Worm (Caenorhabditis elegans) whole organism, L1 larva: Measurements from ENCODE around the gene F57G12.2.
A peak's percentile ranks its signal among the peaks of the same experiment; 100 is the strongest.

ENCODE experiments used
- C16A3.4 ChIP-seq: fragments of 150-350 bp; optimal IDR thresholded peaks from 2 replicates; lab custom pipeline; 2014; ENCODE audit warnings: missing biosample characterization, missing genetic modification characterization
- ama-1 ChIP-seq: fragments of 150-350 bp; optimal IDR thresholded peaks from 2 replicates; lab custom pipeline; 2014
- ceh-82 ChIP-seq, 3 experiments: fragments of 150-350 bp in 1 of 3; sonication (generic microtip) in 2 of 3; optimal IDR thresholded peaks; 2 replicates each; lab custom pipeline; 2014 to 2017; ENCODE audit warnings: missing biosample characterization in 3 of 3, missing genetic modification characterization in 3 of 3
- ceh-88 ChIP-seq: fragments of 200-800 bp; sonication (Bioruptor generic); IDR thresholded peaks from 2 replicates; pipeline ENCODE4 v1.3.6; 2022; ENCODE audit warnings: missing genetic modification characterization, missing compliant biosample characterization
- ceh-90 ChIP-seq: sonication (generic microtip); optimal IDR thresholded peaks from 2 replicates; lab custom pipeline; 2016; ENCODE audit warnings: missing genetic modification characterization, missing compliant biosample characterization
- dpl-1 ChIP-seq, 3 experiments: fragments of 150-350 bp in 2 of 3; sonication (generic microtip) in 1 of 3; optimal IDR thresholded peaks; 2 replicates each; lab custom pipeline; 2014 to 2017; ENCODE audit warnings: missing biosample characterization in 3 of 3, missing genetic modification characterization in 3 of 3, missing genetic modification reagents in 3 of 3
- dsc-1 ChIP-seq: sonication (generic microtip); optimal IDR thresholded peaks from 2 replicates; lab custom pipeline; 2016; ENCODE audit warnings: mild to moderate bottlenecking, missing genetic modification characterization, missing compliant biosample characterization
- egl-13 ChIP-seq: sonication (generic microtip); optimal IDR thresholded peaks from 2 replicates; lab custom pipeline; 2016; ENCODE audit warnings: missing genotype, missing genetic modification reagents, missing genetic modification characterization, missing compliant biosample characterization
- elt-2 ChIP-seq: sonication (generic microtip); optimal IDR thresholded peaks from 2 replicates; lab custom pipeline; 2016; ENCODE audit warnings: missing genetic modification characterization, mild to moderate bottlenecking, inconsistent platforms, missing compliant biosample characterization, missing genetic modification reagents
- ets-5 ChIP-seq: fragments of 200-800 bp; sonication (Bioruptor generic); IDR thresholded peaks from 2 replicates; pipeline ENCODE4 v1.3.6; 2022; ENCODE audit warnings: missing genetic modification characterization, missing compliant biosample characterization
- fkh-10 ChIP-seq: sonication (generic microtip); optimal IDR thresholded peaks from 2 replicates; lab custom pipeline; 2017; ENCODE audit warnings: missing biosample characterization, missing genetic modification reagents, missing genetic modification characterization
- fkh-8 ChIP-seq: sonication (generic microtip); optimal IDR thresholded peaks from 2 replicates; lab custom pipeline; 2016; ENCODE audit warnings: mild to moderate bottlenecking, missing genetic modification characterization, missing compliant biosample characterization
- fos-1 ChIP-seq: fragments of 150-350 bp; optimal IDR thresholded peaks from 2 replicates; lab custom pipeline; 2014; ENCODE audit warnings: missing biosample characterization, missing genetic modification characterization
- hlh-4 ChIP-seq: sonication (generic microtip); optimal IDR thresholded peaks from 2 replicates; lab custom pipeline; 2016; ENCODE audit warnings: mild to moderate bottlenecking, missing genetic modification characterization, missing compliant biosample characterization
- irx-1 ChIP-seq: sonication (generic microtip); optimal IDR thresholded peaks from 2 replicates; lab custom pipeline; 2016; ENCODE audit warnings: missing genetic modification characterization, missing compliant biosample characterization
- isw-1 ChIP-seq: fragments of 200-800 bp; sonication (Bioruptor generic); IDR thresholded peaks from 2 replicates; pipeline ENCODE4 v1.3.6; 2022; ENCODE audit warnings: missing genetic modification characterization, missing compliant biosample characterization
- jun-1 ChIP-seq: fragments of 150-350 bp; optimal IDR thresholded peaks from 2 replicates; lab custom pipeline; 2014; ENCODE audit warnings: missing biosample characterization, missing genetic modification reagents, missing genetic modification characterization
- lin-14 ChIP-seq: fragments of 200-800 bp; sonication (Bioruptor generic); optimal IDR thresholded peaks from 2 replicates; lab custom pipeline; 2018; ENCODE audit warnings: mild to moderate bottlenecking, missing genetic modification characterization, moderate library complexity, missing compliant biosample characterization
- lin-15B ChIP-seq: fragments of 150-350 bp; sonication (generic microtip); optimal IDR thresholded peaks from 3 replicates; lab custom pipeline; 2014; ENCODE audit warnings: missing biosample characterization, missing genetic modification characterization
- lin-35 ChIP-seq, 2 experiments: fragments of 150-350 bp; optimal IDR thresholded peaks; 2 replicates each; lab custom pipeline; 2014; ENCODE audit warnings: missing biosample characterization in 2 of 2, missing genetic modification characterization in 2 of 2, missing genetic modification reagents in 2 of 2
- lin-39 ChIP-seq: fragments of 150-350 bp; optimal IDR thresholded peaks from 2 replicates; lab custom pipeline; 2014; ENCODE audit warnings: missing biosample characterization, missing genetic modification reagents, missing genetic modification characterization
- lir-3 ChIP-seq: sonication (generic microtip); optimal IDR thresholded peaks from 2 replicates; lab custom pipeline; 2016; ENCODE audit warnings: mild to moderate bottlenecking, missing genetic modification characterization, moderate library complexity, missing compliant biosample characterization; ENCODE audit not compliant: poor library complexity
- lsy-2 ChIP-seq, 2 experiments: fragments of 150-350 bp; optimal IDR thresholded peaks; 2 replicates each; lab custom pipeline; 2014; ENCODE audit warnings: missing biosample characterization in 2 of 2, missing genetic modification characterization in 2 of 2
- mab-9 ChIP-seq: fragments of 200-800 bp; sonication (Bioruptor generic); IDR thresholded peaks from 2 replicates; pipeline ENCODE4 v1.3.6; 2022; ENCODE audit warnings: missing genetic modification reagents, missing genetic modification characterization, missing compliant biosample characterization
- mef-2 ChIP-seq: fragments of 150-350 bp; optimal IDR thresholded peaks from 2 replicates; lab custom pipeline; 2014; ENCODE audit warnings: missing biosample characterization, missing genetic modification characterization
- nhr-19 ChIP-seq: fragments of 200-800 bp; sonication (Bioruptor generic); conservative IDR thresholded peaks from 2 replicates; pipeline ENCODE4 v1.3.6; 2022; ENCODE audit warnings: missing genetic modification characterization, missing compliant biosample characterization
- nhr-28 ChIP-seq: fragments of 150-350 bp; optimal IDR thresholded peaks from 2 replicates; lab custom pipeline; 2014; ENCODE audit warnings: missing biosample characterization, missing genetic modification characterization
- nhr-47 ChIP-seq: sonication (generic microtip); optimal IDR thresholded peaks from 2 replicates; lab custom pipeline; 2016; ENCODE audit warnings: mild to moderate bottlenecking, missing genetic modification characterization, moderate library complexity, missing compliant biosample characterization
- nhr-71 ChIP-seq: sonication (generic microtip); optimal IDR thresholded peaks from 2 replicates; lab custom pipeline; 2016; ENCODE audit warnings: mild to moderate bottlenecking, missing genetic modification characterization, moderate library complexity, missing compliant biosample characterization
- nhr-76 ChIP-seq: sonication (generic microtip); optimal IDR thresholded peaks from 2 replicates; lab custom pipeline; 2017; ENCODE audit warnings: missing biosample characterization, missing genetic modification characterization
- rnt-1 ChIP-seq: sonication (generic microtip); optimal IDR thresholded peaks from 2 replicates; lab custom pipeline; 2016; ENCODE audit warnings: mild to moderate bottlenecking, missing genetic modification characterization, moderate library complexity, missing compliant biosample characterization
- skn-1 ChIP-seq: fragments of 150-350 bp; optimal IDR thresholded peaks from 2 replicates; lab custom pipeline; 2014; ENCODE audit warnings: missing biosample characterization, missing genetic modification characterization
- sox-4 ChIP-seq: sonication (generic microtip); optimal IDR thresholded peaks from 2 replicates; lab custom pipeline; 2016; ENCODE audit warnings: missing genetic modification characterization, missing compliant biosample characterization
- tbx-2 ChIP-seq: sonication (generic microtip); optimal IDR thresholded peaks from 2 replicates; lab custom pipeline; 2016; ENCODE audit warnings: missing genetic modification characterization, missing compliant biosample characterization
- unc-86 ChIP-seq: sonication (generic microtip); optimal IDR thresholded peaks from 2 replicates; lab custom pipeline; 2016; ENCODE audit warnings: missing genetic modification characterization, missing compliant biosample characterization
- unc-98 ChIP-seq: fragments of 200-800 bp; sonication (Bioruptor generic); IDR thresholded peaks from 2 replicates; pipeline ENCODE4 v1.3.6; 2022; ENCODE audit warnings: missing genetic modification characterization, missing compliant biosample characterization
- xbp-1 ChIP-seq: sonication (generic microtip); optimal IDR thresholded peaks from 2 replicates; lab custom pipeline; 2016; ENCODE audit warnings: missing genetic modification characterization, missing compliant biosample characterization
- zag-1 ChIP-seq: fragments of 150-350 bp; optimal IDR thresholded peaks from 2 replicates; lab custom pipeline; 2014; ENCODE audit warnings: missing biosample characterization, missing genetic modification characterization
- zip-4 ChIP-seq: fragments of 200-800 bp; sonication (Bioruptor generic); optimal IDR thresholded peaks from 2 replicates; lab custom pipeline; 2018; ENCODE audit warnings: mild to moderate bottlenecking, missing genetic modification characterization, moderate library complexity, missing compliant biosample characterization
- ztf-11 ChIP-seq, 2 experiments: sonication (generic microtip); optimal IDR thresholded peaks; 2 replicates each; lab custom pipeline; 2016 to 2017; ENCODE audit warnings: missing genetic modification characterization in 2 of 2, missing biosample characterization in 1 of 2, missing compliant biosample characterization in 1 of 2
- ztf-4 ChIP-seq: fragments of 150-350 bp; optimal IDR thresholded peaks from 2 replicates; lab custom pipeline; 2014; ENCODE audit warnings: missing biosample characterization, missing genetic modification characterization

Gene F57G12.2

DNA sequence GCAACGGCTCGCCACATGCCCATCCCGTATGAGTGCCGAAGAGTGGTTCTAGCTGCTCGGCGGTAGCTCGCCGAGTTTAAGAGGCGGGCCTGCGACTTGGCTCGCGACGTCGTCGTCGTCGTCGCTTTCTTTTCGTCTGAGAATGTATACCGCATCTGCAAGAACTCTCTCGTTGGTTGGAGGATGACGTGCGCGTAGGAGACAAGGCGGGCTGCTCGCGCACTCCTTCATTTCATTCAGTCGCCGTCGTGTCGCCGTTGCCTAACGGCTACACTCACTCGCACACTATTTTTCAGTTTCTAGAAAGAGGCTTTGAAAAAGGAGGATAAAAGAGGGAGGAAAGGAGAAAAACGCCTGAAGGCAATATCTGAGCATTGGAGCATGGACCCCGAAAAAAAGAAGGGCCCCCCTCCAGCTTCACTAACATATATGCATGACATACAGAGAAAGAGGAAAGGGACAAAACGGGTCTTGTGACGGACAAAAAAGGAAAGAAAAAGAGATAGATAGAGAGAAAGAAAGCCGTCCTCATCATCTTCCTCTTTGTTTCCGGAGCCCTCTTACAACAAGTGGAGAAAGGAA, 45.7 kb upstream of the F57G12.2 start (continued):
- TF ChIP-seq nhr-19 (GFP tag; lab: Robert Waterston, UW) (peak; percentile 32; the same call in 1 of the 2 replicates), fkh-8 (tag; lab: Kevin White, UChicago) (peak; percentile 84), lin-14 (GFP tag; lab: Kevin White, UChicago) (peak; percentile 94), unc-86 (tag; lab: Kevin White, UChicago) (peak; percentile 86), ama-1 (no peak), isw-1 (GFP tag; lab: Robert Waterston, UW) (peak; percentile 16), skn-1 (tag; lab: Kevin White, UChicago) (peak; percentile 5), ztf-4 (tag; lab: Kevin White, UChicago) (no peak), nhr-47 (peak; percentile 70), lin-15B (tag; lab: Kevin White, UChicago) (no peak), fkh-10 (GFP tag; lab: Kevin White, UChicago) (peak; percentile 75), xbp-1 (tag; lab: Kevin White, UChicago) (peak; percentile 52), lin-39 (tag; lab: Kevin White, UChicago) (no peak), ceh-82 (tag; optimal IDR thresholded peaks at IDR 0.05; lab: Kevin White, UChicago) (peak in 2 of 3 experiments; percentile 13 to 40), irx-1 (tag; lab: Kevin White, UChicago) (peak; percentile 7), sox-4 (tag; lab: Kevin White, UChicago) (peak; percentile 11)

DNA sequence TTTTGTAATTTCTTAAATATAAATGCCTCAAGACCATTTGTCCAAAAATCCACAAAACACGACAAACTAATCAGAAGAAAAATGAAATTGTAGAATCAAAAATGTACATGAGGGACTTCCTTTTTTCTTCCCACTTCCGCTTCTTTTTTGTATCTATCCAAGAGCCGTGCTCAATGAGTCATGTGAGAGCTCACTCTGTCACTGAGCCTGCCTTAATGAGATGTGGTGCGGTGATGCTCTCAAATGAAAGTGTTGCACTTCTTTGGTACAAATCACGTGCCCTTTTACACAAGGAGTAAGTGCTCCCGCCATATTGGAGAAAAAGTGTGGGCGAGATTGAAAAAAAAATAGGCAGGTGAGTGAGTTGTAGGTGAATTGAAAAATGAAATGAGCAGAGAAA, 44.5 kb upstream of the F57G12.2 start:
- TF ChIP-seq ceh-82 (tag; optimal IDR thresholded peaks at IDR 0.05; lab: Kevin White, UChicago) (peak in 1 of 3 experiments; percentile 27), jun-1 (tag; lab: Kevin White, UChicago) (peak; percentile 38), lin-14 (GFP tag; lab: Kevin White, UChicago) (peak; percentile 86), ztf-11 (tag; optimal IDR thresholded peaks at IDR 0.05; lab: Kevin White, UChicago) (peak in 1 of 2 experiments; percentile 27), zip-4 (GFP tag; lab: Kevin White, UChicago) (no peak), elt-2 (tag; lab: Kevin White, UChicago) (no peak), fkh-8 (tag; lab: Kevin White, UChicago) (peak; percentile 17), unc-86 (tag; lab: Kevin White, UChicago) (peak; percentile 76), irx-1 (tag; lab: Kevin White, UChicago) (no peak), tbx-2 (tag; lab: Kevin White, UChicago) (peak; percentile 26), mab-9 (GFP tag; lab: Robert Waterston, UW) (peak; percentile 62; the same call in 1 of the 2 replicates), dsc-1 (tag; lab: Kevin White, UChicago) (peak; percentile 30), lin-35 (GFP tag; optimal IDR thresholded peaks at IDR 0.05; lab: Kevin White, UChicago) (peak in 1 of 2 experiments; percentile 20), nhr-47 (peak; percentile 59), rnt-1 (tag; lab: Kevin White, UChicago) (no peak), egl-13 (tag; lab: Kevin White, UChicago) (peak; percentile 72), nhr-71 (peak; percentile 52), zag-1 (no peak), lsy-2 (tag; optimal IDR thresholded peaks at IDR 0.05; lab: Kevin White, UChicago) (peak; percentile 12 to 22)

DNA sequence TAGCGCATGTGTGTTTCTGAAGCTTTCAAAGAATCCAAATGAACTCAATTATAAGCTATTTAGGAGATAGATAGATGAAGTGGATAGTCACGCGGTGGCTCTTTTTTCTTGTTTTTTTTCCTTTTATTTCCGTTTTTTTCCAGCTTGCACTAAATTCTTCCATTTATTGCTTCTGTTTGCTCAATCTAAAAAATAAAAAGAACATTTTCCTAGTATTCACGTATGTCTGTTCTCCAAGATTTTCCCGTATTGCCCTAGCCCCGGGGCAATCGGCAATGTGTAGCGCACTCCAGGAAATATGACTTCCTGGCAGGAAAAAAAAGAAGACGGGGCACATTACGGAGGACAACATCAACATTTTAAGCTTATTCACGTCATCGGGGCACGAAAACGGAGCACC, 42.0 kb upstream of the F57G12.2 start:
- TF ChIP-seq dsc-1 (tag; lab: Kevin White, UChicago) = peak; percentile 20
- no peak for TF ChIP-seq ztf-11 (tag; optimal IDR thresholded peaks at IDR 0.05; lab: Kevin White, UChicago)
- peak; percentile 73 for TF ChIP-seq lin-14 (GFP tag; lab: Kevin White, UChicago)
- TF ChIP-seq ceh-90 (tag; lab: Kevin White, UChicago) = no peak
- no peak for TF ChIP-seq C16A3.4 (tag; lab: Kevin White, UChicago)
- no peak for TF ChIP-seq jun-1 (tag; lab: Kevin White, UChicago)
- peak; percentile 36 for TF ChIP-seq nhr-47
- peak; percentile 39 for TF ChIP-seq egl-13 (tag; lab: Kevin White, UChicago)
- peak; percentile 32 for TF ChIP-seq nhr-71
- TF ChIP-seq nhr-19 (GFP tag; lab: Robert Waterston, UW) = no peak
- TF ChIP-seq lsy-2 (tag; optimal IDR thresholded peaks at IDR 0.05; lab: Kevin White, UChicago) = no peak
- peak; percentile 55 for TF ChIP-seq fkh-8 (tag; lab: Kevin White, UChicago)
- no peak for TF ChIP-seq lin-35 (GFP tag; optimal IDR thresholded peaks at IDR 0.05; lab: Kevin White, UChicago)
- TF ChIP-seq ceh-88 (GFP tag; lab: Robert Waterston, UW) = no peak
- TF ChIP-seq unc-86 (tag; lab: Kevin White, UChicago) = no peak
- no peak for TF ChIP-seq fkh-10 (GFP tag; lab: Kevin White, UChicago)
- no peak for TF ChIP-seq hlh-4 (tag; lab: Kevin White, UChicago)
- TF ChIP-seq xbp-1 (tag; lab: Kevin White, UChicago) = no peak
- no peak for TF ChIP-seq nhr-28 (tag; lab: Kevin White, UChicago)
- no peak for TF ChIP-seq lir-3 (tag; lab: Kevin White, UChicago)
- no peak for TF ChIP-seq dpl-1 (GFP tag; optimal IDR thresholded peaks at IDR 0.05; lab: Kevin White, UChicago)
- no peak for TF ChIP-seq isw-1 (GFP tag; lab: Robert Waterston, UW)
- peak; percentile 52 for TF ChIP-seq mef-2 (tag; lab: Kevin White, UChicago)
- no peak for TF ChIP-seq fos-1
- TF ChIP-seq unc-98 (GFP tag; lab: Robert Waterston, UW) = no peak
- no peak for TF ChIP-seq nhr-76 (tag; lab: Kevin White, UChicago)
- no peak for TF ChIP-seq ets-5 (GFP tag; lab: Robert Waterston, UW)
